Fruit fly (Drosophila melanogaster) S2 (cell line): ENCODE measurements around the gene CG8958.

ENCODE experiments used
- CG8478 ChIP-seq: fragments of >200 bp; optimal IDR thresholded peaks from 2 replicates; lab custom pipeline; 2018
- CTCF ChIP-seq, 2 experiments: fragments of >200 bp; optimal IDR thresholded peaks; 2 replicates each; lab custom pipeline; 2018

DNA sequence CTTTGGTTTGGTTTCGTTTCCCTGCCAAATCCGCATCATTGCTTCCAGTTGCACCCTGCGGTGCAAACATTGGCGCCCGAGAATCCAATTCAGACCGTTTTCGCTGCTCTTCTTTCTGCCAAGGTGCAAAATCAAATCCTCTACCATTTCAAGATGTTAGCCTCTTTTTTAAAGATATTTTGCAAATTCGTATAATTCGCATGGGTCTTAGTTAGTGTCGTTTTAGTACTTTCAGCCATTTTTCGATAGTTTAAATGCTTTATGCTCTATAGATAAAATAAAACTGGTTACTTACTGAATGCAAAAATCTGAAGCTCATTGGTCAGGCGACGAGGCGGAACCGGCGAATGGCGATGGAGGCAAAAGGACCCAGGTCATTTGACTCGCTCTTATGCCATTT is 28.6 kb downstream of the CG8958 start:
- no peak for TF ChIP-seq CTCF (optimal IDR thresholded peaks at IDR 0.05; lab: Kevin White, UChicago)
- no peak for TF ChIP-seq CG8478 (lab: Kevin White, UChicago)
